Fruit fly (Drosophila melanogaster) whole organism, adult: ENCODE measurements around the gene Sap30.

Source experiments
- CG11617 ChIP-seq: fragments of 200-800 bp; sonication (Bioruptor generic); optimal IDR thresholded peaks from 2 replicates; lab custom pipeline; 2017; ENCODE audit warnings: mild to moderate bottlenecking, missing biosample characterization, missing genetic modification reagents, missing genetic modification characterization
- CG12768 ChIP-seq: fragments of 200-800 bp; sonication (Bioruptor generic); optimal IDR thresholded peaks from 2 replicates; lab custom pipeline; 2017; ENCODE audit warnings: missing biosample characterization, missing genetic modification characterization, mild to moderate bottlenecking, moderate library complexity, missing genetic modification reagents
- CG14711 ChIP-seq: fragments of 200-800 bp; sonication (Bioruptor generic); optimal IDR thresholded peaks from 2 replicates; lab custom pipeline; 2018; ENCODE audit warnings: missing biosample characterization, mild to moderate bottlenecking, missing genetic modification characterization, moderate library complexity
- CG1620 ChIP-seq: fragments of 200-800 bp; sonication (Bioruptor generic); optimal IDR thresholded peaks from 2 replicates; lab custom pipeline; 2016; ENCODE audit warnings: missing biosample characterization, missing genetic modification characterization
- CG33017 ChIP-seq: fragments of 200-800 bp; sonication (Bioruptor generic); optimal IDR thresholded peaks from 2 replicates; lab custom pipeline; 2018; ENCODE audit warnings: missing biosample characterization, mild to moderate bottlenecking, missing genetic modification characterization, moderate library complexity
- CG5204 ChIP-seq: fragments of 200-800 bp; sonication (Bioruptor generic); optimal IDR thresholded peaks from 2 replicates; lab custom pipeline; 2016; ENCODE audit warnings: missing biosample characterization, missing genetic modification characterization
- CG7045 ChIP-seq: fragments of 200-800 bp; sonication (Bioruptor generic); optimal IDR thresholded peaks from 2 replicates; lab custom pipeline; 2017; ENCODE audit warnings: missing biosample characterization, mild to moderate bottlenecking, missing genetic modification characterization
- CG7101 ChIP-seq: fragments of 200-800 bp; sonication (Bioruptor generic); optimal IDR thresholded peaks from 2 replicates; lab custom pipeline; 2018; ENCODE audit warnings: missing biosample characterization, mild to moderate bottlenecking, missing genetic modification characterization, moderate library complexity
- Clk ChIP-seq: fragments of 200-800 bp; sonication (Bioruptor generic); optimal IDR thresholded peaks from 2 replicates; lab custom pipeline; 2017; ENCODE audit warnings: missing biosample characterization, missing genetic modification characterization
- Crg-1 ChIP-seq: fragments of 200-800 bp; sonication (Bioruptor generic); optimal IDR thresholded peaks from 2 replicates; lab custom pipeline; 2016; ENCODE audit warnings: missing biosample characterization, missing genetic modification characterization
- Hr96 ChIP-seq: fragments of 200-800 bp; sonication (Bioruptor generic); optimal IDR thresholded peaks from 2 replicates; lab custom pipeline; 2016; ENCODE audit warnings: missing biosample characterization, missing genetic modification characterization
- Mnt ChIP-seq: fragments of 200-800 bp; sonication (Bioruptor generic); optimal IDR thresholded peaks from 2 replicates; lab custom pipeline; 2016; ENCODE audit warnings: missing biosample characterization, mild to moderate bottlenecking, missing genetic modification characterization
- bab1 ChIP-seq: fragments of 200-800 bp; sonication (Bioruptor generic); optimal IDR thresholded peaks from 3 replicates; lab custom pipeline; 2019; ENCODE audit warnings: missing biosample characterization, mild to moderate bottlenecking, missing genetic modification characterization, moderate library complexity
- cic ChIP-seq: fragments of 200-800 bp; sonication (Bioruptor generic); optimal IDR thresholded peaks from 2 replicates; lab custom pipeline; 2017; ENCODE audit warnings: missing biosample characterization, mild to moderate bottlenecking, missing genetic modification characterization, moderate library complexity
- cnc ChIP-seq, 2 experiments: fragments of >200 bp; optimal IDR thresholded peaks; 2 replicates each; lab custom pipeline; 2017
- kay ChIP-seq: fragments of 200-800 bp; sonication (Bioruptor generic); peaks from one replicate; lab custom pipeline; 2016; ENCODE audit warnings: missing biosample characterization, missing genetic modification characterization, borderline replicate concordance
- ovo ChIP-seq: fragments of 200-800 bp; sonication (Bioruptor generic); optimal IDR thresholded peaks from 2 replicates; lab custom pipeline; 2016; ENCODE audit warnings: missing biosample characterization, missing genetic modification characterization
- pad ChIP-seq: fragments of 200-800 bp; sonication (Bioruptor generic); optimal IDR thresholded peaks from 3 replicates; lab custom pipeline; 2017; ENCODE audit warnings: missing biosample characterization, missing genetic modification characterization, mild to moderate bottlenecking, moderate library complexity, missing genetic modification reagents
- tj ChIP-seq: fragments of 200-800 bp; sonication (Bioruptor generic); optimal IDR thresholded peaks from 3 replicates; lab custom pipeline; 2017; ENCODE audit warnings: missing biosample characterization, mild to moderate bottlenecking, missing genetic modification characterization, moderate library complexity
- toe ChIP-seq: fragments of 200-800 bp; sonication (Bioruptor generic); optimal IDR thresholded peaks from 2 replicates; lab custom pipeline; 2016; ENCODE audit warnings: missing biosample characterization, missing genetic modification characterization

The Sap30 gene

dm6 chrX:16746824-16747223 lies 40.3 kb upstream of the Sap30 start:
- no peak for TF ChIP-seq CG11617 (GFP tag; lab: Kevin White, UChicago)
- no peak for TF ChIP-seq CG12768 (GFP tag; lab: Kevin White, UChicago)
- TF ChIP-seq kay (GFP tag; lab: Kevin White, UChicago), result peak; percentile 50
- peak; percentile 20 for TF ChIP-seq bab1 (GFP tag; lab: Kevin White, UChicago)
- TF ChIP-seq cic (GFP tag; lab: Kevin White, UChicago), result no peak

- TF ChIP-seq CG7045 (GFP tag; lab: Kevin White, UChicago) (no peak), Crg-1 (GFP tag; lab: Kevin White, UChicago) (no peak), Clk (GFP tag; lab: Kevin White, UChicago) (no peak)
Measured at dm6 chrX:16747467-16747866, 39.6 kb upstream of the Sap30 start.

- TF ChIP-seq cnc (optimal IDR thresholded peaks at IDR 0.05; lab: Kevin White, UChicago), result no peak
- peak; percentile 38 for TF ChIP-seq tj
- no peak for TF ChIP-seq CG14711
- no peak for TF ChIP-seq CG33017 (tag; lab: Kevin White, UChicago)
- TF ChIP-seq cic (GFP tag; lab: Kevin White, UChicago), result peak; percentile 28
- TF ChIP-seq Mnt (GFP tag; lab: Kevin White, UChicago), result peak; percentile 5
- peak; percentile 20 for TF ChIP-seq CG7101 (tag; lab: Kevin White, UChicago)
Measured at dm6 chrX:16749324-16749723, 37.8 kb upstream of the Sap30 start.

dm6 chrX:16750712-16751578 lies 36.1 kb upstream of the Sap30 start:
- TF ChIP-seq CG33017 (tag; lab: Kevin White, UChicago) (peak; percentile 51), ovo (GFP tag; lab: Kevin White, UChicago) (no peak), cnc (optimal IDR thresholded peaks at IDR 0.05; lab: Kevin White, UChicago) (no peak), toe (GFP tag; lab: Kevin White, UChicago) (no peak), bab1 (GFP tag; lab: Kevin White, UChicago) (peak; percentile 89), Crg-1 (GFP tag; lab: Kevin White, UChicago) (no peak), Mnt (GFP tag; lab: Kevin White, UChicago) (peak; percentile 12), cic (GFP tag; lab: Kevin White, UChicago) (no peak), CG7101 (tag; lab: Kevin White, UChicago) (peak; percentile 76), CG11617 (GFP tag; lab: Kevin White, UChicago) (peak; percentile 63), tj (peak; percentile 46), CG5204 (peak; percentile 40), Clk (GFP tag; lab: Kevin White, UChicago) (no peak), Hr96 (GFP tag; lab: Kevin White, UChicago) (peak; percentile 41), CG7045 (GFP tag; lab: Kevin White, UChicago) (peak; percentile 49), pad (GFP tag; lab: Kevin White, UChicago) (peak; percentile 57), CG1620 (GFP tag; lab: Kevin White, UChicago) (peak; percentile 22), kay (GFP tag; lab: Kevin White, UChicago) (peak; percentile 79), CG14711 (peak; percentile 56), CG12768 (GFP tag; lab: Kevin White, UChicago) (no peak)

- peak; percentile 75 for TF ChIP-seq CG11617 (GFP tag; lab: Kevin White, UChicago)
- TF ChIP-seq CG14711, result peak; percentile 78
- peak; percentile 74 for TF ChIP-seq Mnt (GFP tag; lab: Kevin White, UChicago)
- peak; percentile 87 for TF ChIP-seq CG7101 (tag; lab: Kevin White, UChicago)
- no peak for TF ChIP-seq CG12768 (GFP tag; lab: Kevin White, UChicago)
- peak; percentile 90 for TF ChIP-seq CG1620 (GFP tag; lab: Kevin White, UChicago)
- TF ChIP-seq bab1 (GFP tag; lab: Kevin White, UChicago), result peak; percentile 84
- peak; percentile 56 for TF ChIP-seq pad (GFP tag; lab: Kevin White, UChicago)
- no peak for TF ChIP-seq Clk (GFP tag; lab: Kevin White, UChicago)
- peak; percentile 67 for TF ChIP-seq toe (GFP tag; lab: Kevin White, UChicago)
- TF ChIP-seq kay (GFP tag; lab: Kevin White, UChicago), result peak; percentile 66
- TF ChIP-seq tj, result peak; percentile 46
- TF ChIP-seq CG33017 (tag; lab: Kevin White, UChicago), result peak; percentile 7
- peak; percentile 70 for TF ChIP-seq Crg-1 (GFP tag; lab: Kevin White, UChicago)
- peak; percentile 72 for TF ChIP-seq CG5204
- no peak for TF ChIP-seq CG7045 (GFP tag; lab: Kevin White, UChicago)
- TF ChIP-seq cic (GFP tag; lab: Kevin White, UChicago), result peak; percentile 22
- TF ChIP-seq ovo (GFP tag; lab: Kevin White, UChicago), result peak; percentile 94
- no peak for TF ChIP-seq cnc (optimal IDR thresholded peaks at IDR 0.05; lab: Kevin White, UChicago)
- peak; percentile 92 for TF ChIP-seq Hr96 (GFP tag; lab: Kevin White, UChicago)
Measured at dm6 chrX:16751579-16752156, 35.4 kb upstream of the Sap30 start, which contains the start of gene goe. Gene goe, minus strand, starts transcription at chrX:16751910.

- no peak for TF ChIP-seq Clk (GFP tag; lab: Kevin White, UChicago)
- TF ChIP-seq CG1620 (GFP tag; lab: Kevin White, UChicago), result no peak
- TF ChIP-seq bab1 (GFP tag; lab: Kevin White, UChicago), result no peak
Measured at dm6 chrX:16753066-16753465, 34.0 kb upstream of the Sap30 start.
